Fruit fly (Drosophila melanogaster) whole organism, wandering third instar larva: ENCODE measurements around the gene CG11723.

ENCODE experiments used
- CG32264 ChIP-seq: fragments of 200-800 bp; sonication (Bioruptor generic); optimal IDR thresholded peaks from 2 replicates; lab custom pipeline; 2016; ENCODE audit warnings: missing biosample characterization, missing genetic modification characterization
- brk ChIP-seq: fragments of 200-800 bp; sonication (Bioruptor generic); optimal IDR thresholded peaks from 2 replicates; lab custom pipeline; 2016; ENCODE audit warnings: missing biosample characterization, mild to moderate bottlenecking, missing genetic modification characterization
- fru ChIP-seq: fragments of 200-800 bp; sonication (Bioruptor generic); optimal IDR thresholded peaks from 3 replicates; lab custom pipeline; 2016; ENCODE audit warnings: missing biosample characterization, mild to moderate bottlenecking, missing genetic modification characterization
- pan ChIP-seq: fragments of >200 bp; optimal IDR thresholded peaks from 2 replicates; lab custom pipeline; 2017
- psq ChIP-seq: fragments of 200-800 bp; sonication (Bioruptor generic); optimal IDR thresholded peaks from 3 replicates; lab custom pipeline; 2017; ENCODE audit warnings: missing biosample characterization, mild to moderate bottlenecking, missing genetic modification characterization, moderate library complexity
- sv ChIP-seq: fragments of 200-800 bp; sonication (Bioruptor generic); optimal IDR thresholded peaks from 3 replicates; lab custom pipeline; 2016; ENCODE audit warnings: missing biosample characterization, missing genetic modification characterization

DNA sequence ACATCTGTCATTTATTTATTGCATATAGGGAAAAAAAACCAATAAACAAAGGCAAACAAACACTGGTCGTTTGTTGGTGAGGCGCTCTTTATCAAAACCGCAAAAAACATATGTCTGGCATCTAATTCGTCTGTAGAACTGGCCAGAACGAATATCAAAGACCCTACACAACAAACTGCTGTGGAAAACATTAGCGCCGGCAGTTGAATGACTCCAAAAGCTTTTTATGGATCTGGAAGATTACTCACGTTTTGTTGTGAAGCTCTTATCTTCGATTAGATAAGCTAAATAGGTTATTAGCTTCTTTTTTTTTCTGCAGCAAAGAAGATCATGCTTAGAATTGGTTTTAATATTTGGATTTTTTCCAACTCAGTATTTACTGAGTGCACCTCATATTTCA is 14.1 kb downstream of the CG11723 start:
- TF ChIP-seq brk (GFP tag; lab: Kevin White, UChicago) (no peak), sv (GFP tag; lab: Kevin White, UChicago) (no peak), CG32264 (no peak), fru (GFP tag; lab: Kevin White, UChicago) (no peak), psq (GFP tag; lab: Kevin White, UChicago) (no peak), pan (lab: Kevin White, UChicago) (no peak)
